Worm (Caenorhabditis elegans) whole organism, early embryonic: Measurements from ENCODE around the gene T26H5.11.

ENCODE experiments used
- B0310.2 ChIP-seq: sonication (generic microtip); optimal IDR thresholded peaks from 2 replicates; lab custom pipeline; 2016; ENCODE audit warnings: mild to moderate bottlenecking, missing genetic modification characterization, missing compliant biosample characterization
- F13C5.2 ChIP-seq: sonication (generic microtip); optimal IDR thresholded peaks from 2 replicates; lab custom pipeline; 2017; ENCODE audit warnings: mild to moderate bottlenecking, missing genetic modification characterization, inconsistent platforms, missing compliant biosample characterization
- ama-1 ChIP-seq: fragments of 150-350 bp; optimal IDR thresholded peaks from 2 replicates; lab custom pipeline; 2014
- ceh-13 ChIP-seq: fragments of 200-800 bp; sonication (Bioruptor generic); optimal IDR thresholded peaks from 2 replicates; lab custom pipeline; 2018; ENCODE audit warnings: mild to moderate bottlenecking, missing genetic modification characterization, missing compliant biosample characterization
- flt-1 ChIP-seq: fragments of 200-800 bp; sonication (Bioruptor generic); IDR thresholded peaks from 2 replicates; pipeline ENCODE4 v1.3.6; 2022; ENCODE audit warnings: missing genetic modification characterization, missing compliant biosample characterization
- hmbx-1 ChIP-seq: sonication (generic microtip); optimal IDR thresholded peaks from 2 replicates; lab custom pipeline; 2016; ENCODE audit warnings: mild to moderate bottlenecking, missing genetic modification characterization, missing compliant biosample characterization
- hmg-4 ChIP-seq: fragments of 200-800 bp; sonication (Bioruptor generic); optimal IDR thresholded peaks from 2 replicates; lab custom pipeline; 2018; ENCODE audit warnings: mild to moderate bottlenecking, missing genetic modification characterization, missing compliant biosample characterization
- hnd-1 ChIP-seq: sonication (generic microtip); optimal IDR thresholded peaks from 2 replicates; lab custom pipeline; 2016; ENCODE audit warnings: missing genetic modification characterization, missing compliant biosample characterization
- pes-1 ChIP-seq: fragments of 200-800 bp; sonication (Bioruptor generic); IDR thresholded peaks from 2 replicates; pipeline ENCODE4 v1.3.6; 2022; ENCODE audit warnings: missing genetic modification reagents, missing genetic modification characterization, missing compliant biosample characterization
- scrt-1 ChIP-seq: fragments of 200-800 bp; sonication (Bioruptor generic); IDR thresholded peaks from 2 replicates; pipeline ENCODE4 v1.3.6; 2022; ENCODE audit warnings: missing genetic modification characterization, missing compliant biosample characterization
- sea-1 ChIP-seq: fragments of 200-800 bp; sonication (Bioruptor generic); conservative IDR thresholded peaks from 2 replicates; pipeline ENCODE4 v1.3.6; 2022; ENCODE audit warnings: missing genetic modification characterization, missing compliant biosample characterization
- tbx-11 ChIP-seq: fragments of 200-800 bp; sonication (Bioruptor generic); IDR thresholded peaks from 2 replicates; pipeline ENCODE4 v1.3.6; 2022; ENCODE audit warnings: missing genetic modification characterization, missing compliant biosample characterization
- tbx-37 ChIP-seq: fragments of 200-800 bp; sonication (Bioruptor generic); conservative IDR thresholded peaks from 2 replicates; pipeline ENCODE4 v1.3.6; 2022; ENCODE audit warnings: missing genetic modification reagents, missing genetic modification characterization, missing compliant biosample characterization
- tra-4 ChIP-seq: sonication (generic microtip); optimal IDR thresholded peaks from 2 replicates; lab custom pipeline; 2017; ENCODE audit warnings: missing genetic modification characterization, missing compliant biosample characterization

ce11 chrV:15412625-15413024, 31.5 kb downstream of the T26H5.11 start, which contains the start of gene srbc-63:
- TF ChIP-seq F13C5.2 (tag; lab: Kevin White, UChicago) (no peak), ama-1 (lab: Kevin White, UChicago) (no peak), B0310.2 (no peak), tbx-37 (GFP tag; lab: Robert Waterston, UW) (no peak), tra-4 (tag; lab: Kevin White, UChicago) (no peak), scrt-1 (GFP tag; lab: Robert Waterston, UW) (no peak), flt-1 (GFP tag; lab: Robert Waterston, UW) (no peak), sea-1 (GFP tag; lab: Robert Waterston, UW) (no peak), hmg-4 (GFP tag; lab: Kevin White, UChicago) (no peak), tbx-11 (GFP tag; lab: Robert Waterston, UW) (no peak), pes-1 (no peak), hmbx-1 (tag; lab: Kevin White, UChicago) (no peak), ceh-13 (GFP tag; lab: Kevin White, UChicago) (no peak), hnd-1 (no peak)
